Fruit fly (Drosophila melanogaster): ENCODE measurements around the gene CG6865.

Gene CG6865

DNA sequence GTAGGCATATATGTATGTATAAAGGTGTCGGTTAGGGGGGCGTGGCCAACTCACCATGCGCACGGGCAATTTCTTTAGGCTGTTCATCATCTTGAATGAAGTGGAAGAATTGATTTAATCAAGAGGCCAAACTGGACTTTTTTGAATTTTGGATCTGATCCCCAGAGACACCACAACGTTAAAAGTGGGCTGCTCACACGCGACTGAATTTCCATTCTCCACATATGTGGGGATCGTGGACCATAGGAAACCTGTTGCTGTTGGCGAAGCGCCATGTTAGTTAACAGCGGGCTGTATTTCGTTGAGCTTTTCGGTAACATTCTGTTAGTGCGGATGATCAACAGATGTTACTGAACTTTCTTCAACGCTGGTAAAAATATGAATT is 34.6 kb downstream of the CG6865 start, which contains the start of gene CG3902 (continued):
- peak; percentile 25 for TF ChIP-seq CG31365 (tag; optimal IDR thresholded peaks at IDR 0.05)
- peak; percentile 89; the same call in 2 of the 4 replicates for TF ChIP-seq chinmo (GFP tag; IDR thresholded peaks at IDR 0.05; ENCODE audit: partially characterized antibody)
- TF ChIP-seq CG8944 (GFP tag; optimal IDR thresholded peaks at IDR 0.05), result no peak
- peak; percentile 12 for TF ChIP-seq mirr (GFP tag; optimal IDR thresholded peaks at IDR 0.05)
- TF ChIP-seq ci (GFP tag; IDR thresholded peaks at IDR 0.05), result peak; percentile 83; the same call in 2 of the 3 replicates
- peak; percentile 24 for TF ChIP-seq her (GFP tag; optimal IDR thresholded peaks at IDR 0.05)
- peak; percentile 42 for TF ChIP-seq MESR4 (GFP tag; optimal IDR thresholded peaks at IDR 0.05)
- peak; percentile 22; the same call in 1 of the 2 replicates for TF ChIP-seq Adf1 (GFP tag; IDR thresholded peaks at IDR 0.05)
- peak; percentile 27 for TF ChIP-seq CrebB (tag; optimal IDR thresholded peaks at IDR 0.05)
- TF ChIP-seq CG4424 (GFP tag; optimal IDR thresholded peaks at IDR 0.05), result no peak
- no peak for TF ChIP-seq Gsc (GFP tag; IDR thresholded peaks at IDR 0.05)
- TF ChIP-seq Dbx (GFP tag; IDR thresholded peaks at IDR 0.05), result peak; percentile 36; the same call in 1 of the 3 replicates
- peak; percentile 18 for TF ChIP-seq CG10147 (GFP tag; optimal IDR thresholded peaks at IDR 0.05)
- TF ChIP-seq Max (GFP tag; optimal IDR thresholded peaks at IDR 0.05), result peak; percentile 18
- peak; percentile 33 for TF ChIP-seq fd64A (GFP tag; optimal IDR thresholded peaks at IDR 0.05)
- peak; percentile 7 for TF ChIP-seq CG33213 (GFP tag; optimal IDR thresholded peaks at IDR 0.05)
- TF ChIP-seq CG17385 (GFP tag; optimal IDR thresholded peaks at IDR 0.05), result peak; percentile 28
- peak; percentile 28; the same call in 1 of the 3 replicates for TF ChIP-seq CG14050 (GFP tag; IDR thresholded peaks at IDR 0.05)
- TF ChIP-seq grn (GFP tag; optimal IDR thresholded peaks at IDR 0.05), result peak; percentile 84
- TF ChIP-seq CG42726 (GFP tag; IDR thresholded peaks at IDR 0.05; ENCODE audit: partially characterized antibody), result peak; percentile 28; the same call in 1 of the 2 replicates
- TF ChIP-seq CHES-1-like (GFP tag; optimal IDR thresholded peaks at IDR 0.05), result peak; percentile 28
- TF ChIP-seq CTCF (GFP tag; optimal IDR thresholded peaks at IDR 0.05), result peak; percentile 48
- TF ChIP-seq Dad (GFP tag; optimal IDR thresholded peaks at IDR 0.05), result peak; percentile 12
- peak; percentile 43 for TF ChIP-seq BtbVII (GFP tag; optimal IDR thresholded peaks at IDR 0.05)
- TF ChIP-seq Eip74EF (GFP tag; optimal IDR thresholded peaks at IDR 0.05), result peak in 1 of 2 experiments; percentile 19
- peak; percentile 71 for TF ChIP-seq B-H2 (GFP tag; optimal IDR thresholded peaks at IDR 0.05)
- no peak for TF ChIP-seq lov (optimal IDR thresholded peaks at IDR 0.05)
- TF ChIP-seq lov (GFP tag; IDR thresholded peaks at IDR 0.05), result peak; percentile 71; the same call in 2 of the 3 replicates
- TF ChIP-seq CG1603 (tag; optimal IDR thresholded peaks at IDR 0.05), result peak; percentile 29
- TF ChIP-seq CG6791 (GFP tag; IDR thresholded peaks at IDR 0.05; ENCODE audit: partially characterized antibody), result peak; percentile 28; the same call in 1 of the 3 replicates
- TF ChIP-seq CG2120 (GFP tag; optimal IDR thresholded peaks at IDR 0.05), result peak; percentile 3
- TF ChIP-seq sob (GFP tag; IDR thresholded peaks at IDR 0.05), result peak; percentile 29; the same call in 1 of the 2 replicates
- TF ChIP-seq Jarid2 (GFP tag; optimal IDR thresholded peaks at IDR 0.05), result peak; percentile 89
- TF ChIP-seq fu2 (GFP tag; optimal IDR thresholded peaks at IDR 0.05), result no peak
- peak; percentile 9 for TF ChIP-seq YL-1 (GFP tag; optimal IDR thresholded peaks at IDR 0.05)
- TF ChIP-seq lbe (GFP tag; optimal IDR thresholded peaks at IDR 0.05), result peak; percentile 32
- TF ChIP-seq HLH54F (GFP tag; optimal IDR thresholded peaks at IDR 0.05), result no peak
- peak; percentile 7 for TF ChIP-seq CG4707 (GFP tag; optimal IDR thresholded peaks at IDR 0.05)
- TF ChIP-seq hth (optimal IDR thresholded peaks at IDR 0.05), result no peak
- TF ChIP-seq sna (GFP tag; IDR thresholded peaks at IDR 0.05; ENCODE audit: partially characterized antibody), result no peak
- TF ChIP-seq caup (GFP tag; optimal IDR thresholded peaks at IDR 0.05; ENCODE audit: severe bottlenecking), result peak; percentile 68
- TF ChIP-seq fd102C (GFP tag; optimal IDR thresholded peaks at IDR 0.05), result no peak
- peak; percentile 3 for TF ChIP-seq NfI (GFP tag; optimal IDR thresholded peaks at IDR 0.05)
- TF ChIP-seq cato (GFP tag; optimal IDR thresholded peaks at IDR 0.05; ENCODE audit: borderline replicate concordance), result no peak
- TF ChIP-seq crol (GFP tag; IDR thresholded peaks at IDR 0.05), result 0 out of 2 replicates have a peak, but pooled peaks have one; percentile 23
- no peak for TF ChIP-seq kni (GFP tag; optimal IDR thresholded peaks at IDR 0.05)
- TF ChIP-seq CG1233 (GFP tag; optimal IDR thresholded peaks at IDR 0.05), result peak; percentile 5
- TF ChIP-seq Hr51 (GFP tag; optimal IDR thresholded peaks at IDR 0.05), result peak in 1 of 2 experiments; percentile 2
- peak; percentile 55 for TF ChIP-seq ftz-f1 (GFP tag; optimal IDR thresholded peaks at IDR 0.05)
- peak; percentile 19 for TF ChIP-seq CG18011 (GFP tag; optimal IDR thresholded peaks at IDR 0.05)
